Fruit fly (Drosophila melanogaster) whole organism, embryonic: ENCODE measurements around the gene LManIV.

Experiments
- Ada2b ChIP-seq: fragments of 200-800 bp; sonication (Bioruptor generic); IDR thresholded peaks from 2 replicates; pipeline ENCODE4 v1.3.6; 2022; ENCODE audit warnings: missing biosample characterization, missing genetic modification characterization
- CG10959 ChIP-seq: fragments of 200-800 bp; sonication (Bioruptor generic); IDR thresholded peaks from 2 replicates; pipeline ENCODE4 v1.3.6; 2022; ENCODE audit warnings: missing biosample characterization, missing genetic modification characterization
- CG11093 ChIP-seq: fragments of 200-800 bp; sonication (Bioruptor generic); IDR thresholded peaks from 3 replicates; pipeline ENCODE4 v1.3.6; 2022; ENCODE audit warnings: missing biosample characterization, missing genetic modification characterization
- CG11247 ChIP-seq: fragments of 200-800 bp; sonication (Bioruptor generic); IDR thresholded peaks from 2 replicates; pipeline ENCODE4 v1.3.6; 2022; ENCODE audit warnings: missing biosample characterization, missing genetic modification characterization
- CG11560 ChIP-seq: fragments of 200-800 bp; sonication (Bioruptor generic); IDR thresholded peaks from 3 replicates; pipeline ENCODE4 v1.3.6; 2022; ENCODE audit warnings: missing biosample characterization, missing genetic modification characterization
- CG13894 ChIP-seq: fragments of 200-800 bp; sonication (Bioruptor generic); optimal IDR thresholded peaks from 3 replicates; lab custom pipeline; 2018; ENCODE audit warnings: missing biosample characterization, mild to moderate bottlenecking, missing genetic modification characterization, moderate library complexity
- CG15073 ChIP-seq: fragments of 200-800 bp; sonication (Bioruptor generic); optimal IDR thresholded peaks from 2 replicates; lab custom pipeline; 2016; ENCODE audit warnings: missing biosample characterization, missing genetic modification characterization
- CG15269 ChIP-seq: fragments of 200-800 bp; sonication (Bioruptor generic); optimal IDR thresholded peaks from 2 replicates; lab custom pipeline; 2018; ENCODE audit warnings: missing biosample characterization, mild to moderate bottlenecking, missing genetic modification characterization, moderate library complexity
- CG1529 ChIP-seq: fragments of 200-800 bp; sonication (Bioruptor generic); optimal IDR thresholded peaks from 3 replicates; lab custom pipeline; 2018; ENCODE audit warnings: missing biosample characterization, missing genetic modification characterization
- CG2712 ChIP-seq: fragments of 200-800 bp; optimal IDR thresholded peaks from 3 replicates; lab custom pipeline; 2019; ENCODE audit warnings: missing biosample characterization, mild to moderate bottlenecking, missing genetic modification characterization, moderate library complexity
- CG2889 ChIP-seq: fragments of 200-800 bp; sonication (Bioruptor generic); IDR thresholded peaks from 3 replicates; pipeline ENCODE4 v1.3.6; 2022; ENCODE audit warnings: missing biosample characterization, missing genetic modification characterization
- CG30020 ChIP-seq: fragments of 200-800 bp; optimal IDR thresholded peaks from 2 replicates; lab custom pipeline; 2019; ENCODE audit warnings: missing biosample characterization, mild to moderate bottlenecking, missing genetic modification characterization, moderate library complexity
- CG30403 ChIP-seq: fragments of 200-800 bp; sonication (Bioruptor generic); optimal IDR thresholded peaks from 3 replicates; lab custom pipeline; 2016; ENCODE audit warnings: missing biosample characterization, missing genetic modification characterization
- CG32532 ChIP-seq: fragments of 200-800 bp; sonication (Bioruptor generic); IDR thresholded peaks from 2 replicates; pipeline ENCODE4 v1.3.6; 2022; ENCODE audit warnings: missing biosample characterization, missing genetic modification characterization
- CG32767 ChIP-seq: fragments of 200-800 bp; sonication (Bioruptor generic); IDR thresholded peaks from 2 replicates; pipeline ENCODE4 v1.3.6; 2022; ENCODE audit warnings: missing biosample characterization, missing genetic modification characterization
- CG3407 ChIP-seq: fragments of 200-800 bp; sonication (Bioruptor generic); optimal IDR thresholded peaks from 2 replicates; lab custom pipeline; 2018; ENCODE audit warnings: missing biosample characterization, mild to moderate bottlenecking, missing genetic modification characterization
- CG3995 ChIP-seq: fragments of 200-800 bp; sonication (Bioruptor generic); optimal IDR thresholded peaks from 3 replicates; lab custom pipeline; 2016; ENCODE audit warnings: missing biosample characterization, missing genetic modification characterization
- CG5953 ChIP-seq: fragments of 200-800 bp; sonication (Bioruptor generic); IDR thresholded peaks from 2 replicates; pipeline ENCODE4 v1.3.6; 2022; ENCODE audit warnings: missing biosample characterization, missing genetic modification characterization
- CG6689 ChIP-seq: fragments of 200-800 bp; sonication (Bioruptor generic); IDR thresholded peaks from 2 replicates; pipeline ENCODE4 v1.3.6; 2022; ENCODE audit warnings: missing biosample characterization, missing genetic modification characterization
- CG7987 ChIP-seq: fragments of 200-800 bp; sonication (Bioruptor generic); optimal IDR thresholded peaks from 2 replicates; lab custom pipeline; 2018; ENCODE audit warnings: missing biosample characterization, mild to moderate bottlenecking, missing genetic modification characterization, moderate library complexity
- CG8281 ChIP-seq: fragments of 200-800 bp; sonication (Bioruptor generic); optimal IDR thresholded peaks from 2 replicates; lab custom pipeline; 2018; ENCODE audit warnings: missing biosample characterization, mild to moderate bottlenecking, missing genetic modification characterization, moderate library complexity
- CG8944 ChIP-seq: fragments of 200-800 bp; sonication (Bioruptor generic); optimal IDR thresholded peaks from 3 replicates; lab custom pipeline; 2016; ENCODE audit warnings: missing biosample characterization, missing genetic modification characterization
- D19B ChIP-seq: fragments of 200-800 bp; sonication (Bioruptor generic); optimal IDR thresholded peaks from 2 replicates; lab custom pipeline; 2017; ENCODE audit warnings: missing biosample characterization, mild to moderate bottlenecking, missing genetic modification characterization
- Dp ChIP-seq: fragments of 200-800 bp; sonication (Bioruptor generic); optimal IDR thresholded peaks from 2 replicates; lab custom pipeline; 2018; ENCODE audit warnings: missing biosample characterization, mild to moderate bottlenecking, missing genetic modification characterization, moderate library complexity
- Hey ChIP-seq: fragments of 200-800 bp; sonication (Bioruptor generic); optimal IDR thresholded peaks from 3 replicates; lab custom pipeline; 2018; ENCODE audit warnings: missing biosample characterization, mild to moderate bottlenecking, missing genetic modification characterization
- Hr51 ChIP-seq, 2 experiments: fragments of 200-800 bp; sonication (Bioruptor generic); optimal IDR thresholded peaks; 2 replicates in 1 of 2; 3 replicates in 1 of 2; lab custom pipeline; 2016 to 2018; ENCODE audit warnings: missing biosample characterization in 2 of 2, missing genetic modification characterization in 2 of 2, mild to moderate bottlenecking in 1 of 2, moderate library complexity in 1 of 2
- Jarid2 ChIP-seq: fragments of 200-800 bp; sonication (Bioruptor generic); optimal IDR thresholded peaks from 3 replicates; lab custom pipeline; 2017; ENCODE audit warnings: mild to moderate bottlenecking, missing biosample characterization, missing genetic modification reagents, missing genetic modification characterization
- Max ChIP-seq: fragments of 200-800 bp; sonication (Bioruptor generic); optimal IDR thresholded peaks from 2 replicates; lab custom pipeline; 2016; ENCODE audit warnings: missing biosample characterization, mild to moderate bottlenecking, missing genetic modification characterization
- Poxn ChIP-seq: fragments of 200-800 bp; sonication (Bioruptor generic); IDR thresholded peaks from 2 replicates; pipeline ENCODE4 v1.3.6; 2022; ENCODE audit warnings: missing biosample characterization, missing genetic modification characterization
- Ravus ChIP-seq: fragments of 200-800 bp; sonication (Bioruptor generic); IDR thresholded peaks from 2 replicates; pipeline ENCODE4 v1.3.6; 2022; ENCODE audit warnings: missing biosample characterization, missing genetic modification characterization
- ac ChIP-seq: fragments of 200-800 bp; sonication (Bioruptor generic); optimal IDR thresholded peaks from 3 replicates; lab custom pipeline; 2017; ENCODE audit warnings: missing biosample characterization, mild to moderate bottlenecking, missing genetic modification characterization
- dmrt11E ChIP-seq: fragments of 200-800 bp; sonication (Bioruptor generic); optimal IDR thresholded peaks from 3 replicates; lab custom pipeline; 2018; ENCODE audit warnings: missing biosample characterization, mild to moderate bottlenecking, missing genetic modification characterization, moderate library complexity
- esg ChIP-seq: fragments of 200-800 bp; sonication (Bioruptor generic); conservative IDR thresholded peaks from 2 replicates; pipeline ENCODE4 v1.3.6; 2022; ENCODE audit warnings: missing biosample characterization, missing genetic modification characterization
- ewg ChIP-seq: fragments of 200-800 bp; sonication (Bioruptor generic); optimal IDR thresholded peaks from 3 replicates; lab custom pipeline; 2017; ENCODE audit warnings: mild to moderate bottlenecking, missing biosample characterization, missing genetic modification reagents, missing genetic modification characterization
- exex ChIP-seq: fragments of 200-800 bp; sonication (Bioruptor generic); optimal IDR thresholded peaks from 4 replicates; lab custom pipeline; 2018; ENCODE audit warnings: missing biosample characterization, mild to moderate bottlenecking, missing genetic modification characterization, moderate library complexity
- eyg ChIP-seq: fragments of 200-800 bp; sonication (Bioruptor generic); optimal IDR thresholded peaks from 3 replicates; lab custom pipeline; 2016; ENCODE audit warnings: missing biosample characterization, missing genetic modification characterization
- fd3F ChIP-seq: fragments of 200-800 bp; sonication (Bioruptor generic); optimal IDR thresholded peaks from 2 replicates; lab custom pipeline; 2018; ENCODE audit warnings: missing biosample characterization, mild to moderate bottlenecking, missing genetic modification characterization, moderate library complexity
- gem ChIP-seq: fragments of 200-800 bp; sonication (Bioruptor generic); optimal IDR thresholded peaks from 2 replicates; lab custom pipeline; 2019; ENCODE audit warnings: missing biosample characterization, mild to moderate bottlenecking, missing genetic modification characterization, moderate library complexity
- gsb ChIP-seq: fragments of 200-800 bp; sonication (Bioruptor generic); IDR thresholded peaks from 2 replicates; pipeline ENCODE4 v1.3.6; 2022; ENCODE audit warnings: missing biosample characterization, missing genetic modification characterization
- gsb-n ChIP-seq: fragments of 200-800 bp; sonication (Bioruptor generic); optimal IDR thresholded peaks from 3 replicates; lab custom pipeline; 2018; ENCODE audit warnings: missing biosample characterization, mild to moderate bottlenecking, missing genetic modification characterization
- gt ChIP-seq: fragments of 200-800 bp; sonication (Bioruptor generic); IDR thresholded peaks from 2 replicates; pipeline ENCODE4 v1.3.6; 2022; ENCODE audit warnings: missing biosample characterization, missing genetic modification characterization
- hbn ChIP-seq: fragments of 200-800 bp; sonication (Bioruptor generic); IDR thresholded peaks from 2 replicates; pipeline ENCODE4 v1.3.6; 2022; ENCODE audit warnings: missing biosample characterization, missing genetic modification characterization; ENCODE audit not compliant: partially characterized antibody
- hkb ChIP-seq, 2 experiments: fragments of 200-800 bp in 1 of 2; fragments of >200 bp in 1 of 2; sonication (Bioruptor generic) in 1 of 2; IDR thresholded peaks in 1 of 2; optimal IDR thresholded peaks in 1 of 2; 2 replicates each; pipeline versions ENCODE4 v1.3.6 to Lab custom; 2017 to 2022; ENCODE audit warnings: missing biosample characterization in 1 of 2, missing genetic modification characterization in 1 of 2
- nau ChIP-seq: fragments of 200-800 bp; sonication (Bioruptor generic); optimal IDR thresholded peaks from 3 replicates; lab custom pipeline; 2017; ENCODE audit warnings: missing biosample characterization, mild to moderate bottlenecking, missing genetic modification characterization, missing genetic modification reagents
- salm ChIP-seq: fragments of 200-800 bp; sonication (Bioruptor generic); optimal IDR thresholded peaks from 2 replicates; lab custom pipeline; 2018; ENCODE audit warnings: missing biosample characterization, mild to moderate bottlenecking, missing genetic modification characterization
- schlank ChIP-seq: fragments of 200-800 bp; sonication (Bioruptor generic); optimal IDR thresholded peaks from 2 replicates; lab custom pipeline; 2018; ENCODE audit warnings: missing biosample characterization, mild to moderate bottlenecking, missing genetic modification characterization
- sqz ChIP-seq: fragments of 200-800 bp; sonication (Bioruptor generic); optimal IDR thresholded peaks from 3 replicates; lab custom pipeline; 2018; ENCODE audit warnings: missing biosample characterization, mild to moderate bottlenecking, missing genetic modification characterization
- trh ChIP-seq: fragments of 200-800 bp; sonication (Bioruptor generic); optimal IDR thresholded peaks from 2 replicates; lab custom pipeline; 2016; ENCODE audit warnings: missing biosample characterization, missing genetic modification characterization
- wdn ChIP-seq: fragments of 200-800 bp; sonication (Bioruptor generic); IDR thresholded peaks from 2 replicates; pipeline ENCODE4 v1.3.6; 2022; ENCODE audit warnings: missing biosample characterization, missing genetic modification characterization
- zen ChIP-seq: fragments of 200-800 bp; sonication (Bioruptor generic); optimal IDR thresholded peaks from 3 replicates; lab custom pipeline; 2018; ENCODE audit warnings: missing biosample characterization, mild to moderate bottlenecking, missing genetic modification characterization, moderate library complexity

Gene LManIV

DNA sequence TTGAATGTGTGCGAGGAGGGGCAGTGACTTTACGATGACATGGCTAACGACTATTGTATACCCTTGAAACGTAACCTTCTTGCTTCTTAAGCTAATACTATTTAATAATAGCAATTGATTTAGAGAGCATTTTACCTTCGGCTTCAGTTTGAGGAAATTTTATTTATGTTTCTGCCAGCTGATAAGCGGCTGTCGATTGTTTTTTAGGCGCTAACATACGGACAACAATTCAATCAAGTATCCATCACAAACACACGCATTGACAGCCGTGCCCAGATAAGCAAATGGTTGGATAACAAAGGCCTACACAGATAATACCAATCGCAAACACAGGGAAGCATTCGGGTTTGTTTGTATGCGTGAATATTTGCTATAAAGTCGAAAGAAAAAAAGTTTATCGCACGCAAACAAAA lies 33.9 kb downstream of the LManIV start (continued):
- TF ChIP-seq CG32767 (no peak), D19B (GFP tag; lab: Kevin White, UChicago) (peak; percentile 72), CG11093 (GFP tag; lab: Robert Waterston, UW) (no peak), Hr51 (GFP tag; optimal IDR thresholded peaks at IDR 0.05; lab: Kevin White, UChicago) (peak in 1 of 2 experiments; percentile 26), Poxn (GFP tag; lab: Robert Waterston, UW) (no peak), schlank (tag; lab: Kevin White, UChicago) (peak; percentile 26), ac (no peak), CG15073 (GFP tag; lab: Kevin White, UChicago) (no peak), CG1529 (GFP tag; lab: Kevin White, UChicago) (no peak), CG7987 (GFP tag; lab: Kevin White, UChicago) (peak; percentile 41), CG8944 (GFP tag; lab: Kevin White, UChicago) (no peak), CG32532 (GFP tag; lab: Robert Waterston, UW) (peak; percentile 79), wdn (GFP tag; lab: Robert Waterston, UW) (0 out of 2 replicates have a peak, but pooled peaks have one; percentile 38), gsb (GFP tag; lab: Robert Waterston, UW) (peak; percentile 34; the same call in 1 of the 2 replicates), zen (no peak), Ravus (GFP tag; lab: Robert Waterston, UW) (no peak), CG8281 (tag; lab: Kevin White, UChicago) (peak; percentile 77), CG5953 (no peak), CG10959 (no peak), Jarid2 (GFP tag; lab: Kevin White, UChicago) (peak; percentile 11), eyg (GFP tag; lab: Kevin White, UChicago) (no peak), esg (no peak), dmrt11E (tag; lab: Kevin White, UChicago) (no peak), nau (GFP tag; lab: Kevin White, UChicago) (peak; percentile 50), CG2712 (tag; lab: Kevin White, UChicago) (peak; percentile 36), gem (tag; lab: Kevin White, UChicago) (peak; percentile 68), trh (GFP tag; lab: Kevin White, UChicago) (no peak), CG30020 (tag; lab: Kevin White, UChicago) (no peak), CG15269 (tag; lab: Kevin White, UChicago) (peak; percentile 39), CG13894 (peak; percentile 52), fd3F (GFP tag; lab: Kevin White, UChicago) (no peak), CG3995 (peak; percentile 6), CG3407 (GFP tag; lab: Kevin White, UChicago) (no peak), Hey (tag; lab: Kevin White, UChicago) (peak; percentile 24), exex (peak; percentile 94), gt (no peak), CG11247 (GFP tag; lab: Robert Waterston, UW) (no peak), Dp (GFP tag; lab: Kevin White, UChicago) (no peak), hbn (no peak), Max (GFP tag; lab: Kevin White, UChicago) (no peak), hkb (optimal IDR thresholded peaks at IDR 0.05; lab: Kevin White, UChicago) (no peak), hkb (GFP tag; IDR thresholded peaks at IDR 0.05; lab: Robert Waterston, UW) (peak; percentile 26; the same call in 1 of the 2 replicates), salm (tag; lab: Kevin White, UChicago) (peak; percentile 36), gsb-n (tag; lab: Kevin White, UChicago) (no peak), CG11560 (tag; lab: Robert Waterston, UW) (no peak), CG6689 (peak; percentile 61), CG30403 (peak; percentile 38), sqz (GFP tag; lab: Kevin White, UChicago) (no peak), Ada2b (GFP tag; lab: Robert Waterston, UW) (0 out of 2 replicates have a peak, but pooled peaks have one; percentile 9), CG2889 (GFP tag; lab: Robert Waterston, UW) (no peak), ewg (GFP tag; lab: Kevin White, UChicago) (peak; percentile 4)
